Worm (Caenorhabditis elegans) whole organism, midembryonic: ENCODE results near the gene C16C8.9.

Source experiments
- T22C8.4 ChIP-seq: fragments of 200-800 bp; sonication (Bioruptor generic); IDR thresholded peaks from 2 replicates; pipeline ENCODE4 v1.3.6; 2022; ENCODE audit warnings: missing genetic modification characterization, missing compliant biosample characterization
- cog-1 ChIP-seq: sonication (generic microtip); optimal IDR thresholded peaks from 2 replicates; lab custom pipeline; 2016; ENCODE audit warnings: missing genetic modification characterization, missing compliant biosample characterization
- flt-1 ChIP-seq: fragments of 200-800 bp; sonication (Bioruptor generic); IDR thresholded peaks from 2 replicates; pipeline ENCODE4 v1.3.6; 2022; ENCODE audit warnings: missing genetic modification characterization, missing compliant biosample characterization
- klf-2 ChIP-seq: fragments of 200-800 bp; sonication (Bioruptor generic); conservative IDR thresholded peaks from 2 replicates; pipeline ENCODE4 v1.3.6; 2022; ENCODE audit warnings: missing genetic modification reagents, missing genetic modification characterization, missing compliant biosample characterization
- med-1 ChIP-seq: sonication (generic microtip); optimal IDR thresholded peaks from 2 replicates; lab custom pipeline; 2017; ENCODE audit warnings: missing genetic modification characterization, mild to moderate bottlenecking, missing compliant biosample characterization, antibody characterized with exemption, missing genetic modification reagents; ENCODE audit not compliant: insufficient read depth
- ref-1 ChIP-seq: fragments of 200-800 bp; sonication (Bioruptor generic); conservative IDR thresholded peaks from 2 replicates; pipeline ENCODE4 v1.3.6; 2022; ENCODE audit warnings: missing genetic modification reagents, missing genetic modification characterization, missing compliant biosample characterization
- tab-1 ChIP-seq: fragments of 200-800 bp; sonication (Bioruptor generic); IDR thresholded peaks from 2 replicates; pipeline ENCODE4 v1.3.6; 2022; ENCODE audit warnings: missing genetic modification characterization, missing compliant biosample characterization
- ztf-23 ChIP-seq: fragments of 200-800 bp; sonication (Bioruptor generic); IDR thresholded peaks from 2 replicates; pipeline ENCODE4 v1.3.6; 2022; ENCODE audit warnings: missing genetic modification reagents, missing genetic modification characterization, missing compliant biosample characterization
- ztf-29 ChIP-seq: fragments of 200-800 bp; sonication (Bioruptor generic); IDR thresholded peaks from 2 replicates; pipeline ENCODE4 v1.3.6; 2022; ENCODE audit warnings: missing genetic modification reagents, missing genetic modification characterization, missing compliant biosample characterization

DNA sequence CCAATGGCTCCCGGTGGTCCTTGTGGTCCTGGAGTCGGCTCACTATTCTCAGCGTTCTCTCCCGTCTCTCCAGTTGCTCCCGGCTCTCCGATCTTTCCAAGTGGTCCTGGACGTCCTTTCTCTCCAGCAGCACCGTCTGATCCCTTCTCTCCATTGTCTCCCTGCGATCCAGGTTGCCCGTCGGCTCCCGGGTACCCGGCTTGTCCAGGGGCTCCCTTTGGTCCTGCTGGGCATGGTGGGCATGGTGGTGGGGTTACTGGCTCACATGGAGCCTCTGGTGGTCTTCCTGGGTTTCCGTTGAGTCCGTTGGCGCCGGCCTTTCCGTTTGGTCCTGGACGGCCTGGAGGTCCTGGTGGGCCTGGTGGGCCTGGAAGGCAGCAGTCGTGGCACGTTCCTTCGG, 37.4 kb upstream of the C16C8.9 start:
- no peak for TF ChIP-seq klf-2
- no peak for TF ChIP-seq flt-1
- no peak for TF ChIP-seq ref-1
- no peak for TF ChIP-seq ztf-29 (GFP tag; lab: Robert Waterston, UW)
- no peak for TF ChIP-seq tab-1 (GFP tag; lab: Robert Waterston, UW)
- no peak for TF ChIP-seq cog-1
- TF ChIP-seq med-1 (GFP tag; lab: Kevin White, UChicago), result no peak
- TF ChIP-seq ztf-23 (GFP tag; lab: Robert Waterston, UW), result no peak
- TF ChIP-seq T22C8.4 (GFP tag; lab: Robert Waterston, UW), result no peak
